Worm (Caenorhabditis elegans) whole organism, L4 larva: ENCODE measurements around the gene mrpl-11.

Source experiments
- F37D6.2 ChIP-seq: sonication (generic microtip); optimal IDR thresholded peaks from 2 replicates; lab custom pipeline; 2016; ENCODE audit warnings: mild to moderate bottlenecking, missing genetic modification characterization, missing compliant biosample characterization
- T20F7.1 ChIP-seq: fragments of 200-800 bp; sonication (Bioruptor generic); optimal IDR thresholded peaks from 2 replicates; lab custom pipeline; 2018; ENCODE audit warnings: mild to moderate bottlenecking, missing genetic modification characterization, missing compliant biosample characterization
- ZK337.2 ChIP-seq: fragments of 200-800 bp; sonication (Bioruptor generic); IDR thresholded peaks from 2 replicates; pipeline ENCODE4 v1.3.6; 2022; ENCODE audit warnings: missing genetic modification reagents, missing genetic modification characterization, missing compliant biosample characterization
- ZK546.5 ChIP-seq, 2 experiments: sonication (generic microtip); optimal IDR thresholded peaks; 2 replicates each; lab custom pipeline; 2017; ENCODE audit warnings: missing biosample characterization in 2 of 2, missing genetic modification characterization in 2 of 2
- aha-1 ChIP-seq: fragments of 150-350 bp; peaks from one replicate; lab custom pipeline; 2014; ENCODE audit warnings: missing biosample characterization, missing genetic modification characterization
- arid-1 ChIP-seq: fragments of 200-800 bp; sonication (Bioruptor generic); conservative IDR thresholded peaks from 2 replicates; pipeline ENCODE4 v1.3.6; 2022; ENCODE audit warnings: missing genetic modification reagents, missing genetic modification characterization, missing compliant biosample characterization
- ceh-32 ChIP-seq: sonication (generic microtip); optimal IDR thresholded peaks from 2 replicates; lab custom pipeline; 2016; ENCODE audit warnings: mild to moderate bottlenecking, missing genetic modification characterization, missing compliant biosample characterization; ENCODE audit not compliant: poor library complexity
- ceh-82 ChIP-seq: sonication (generic microtip); optimal IDR thresholded peaks from 2 replicates; lab custom pipeline; 2017; ENCODE audit warnings: missing biosample characterization, missing genetic modification characterization
- daf-8 ChIP-seq: fragments of 200-800 bp; sonication (Bioruptor generic); IDR thresholded peaks from 2 replicates; pipeline ENCODE4 v1.3.6; 2022; ENCODE audit warnings: missing genetic modification characterization, missing compliant biosample characterization
- dmd-6 ChIP-seq: fragments of 200-800 bp; sonication (Bioruptor generic); IDR thresholded peaks from 2 replicates; pipeline ENCODE4 v1.3.6; 2022; ENCODE audit warnings: missing genetic modification reagents, missing genetic modification characterization, missing compliant biosample characterization
- dmd-8 ChIP-seq: fragments of 200-800 bp; sonication (Bioruptor generic); IDR thresholded peaks from 2 replicates; pipeline ENCODE4 v1.3.6; 2022; ENCODE audit warnings: missing genetic modification characterization, missing compliant biosample characterization
- duxl-1 ChIP-seq: sonication (generic microtip); optimal IDR thresholded peaks from 2 replicates; lab custom pipeline; 2016; ENCODE audit warnings: mild to moderate bottlenecking, missing genetic modification characterization, moderate library complexity, missing compliant biosample characterization; ENCODE audit not compliant: poor library complexity
- egl-27 ChIP-seq: sonication (generic microtip); optimal IDR thresholded peaks from 3 replicates; lab custom pipeline; 2017; ENCODE audit warnings: missing biosample characterization, missing genetic modification reagents, missing genetic modification characterization
- fkh-10 ChIP-seq: fragments of 150-350 bp; optimal IDR thresholded peaks from 2 replicates; lab custom pipeline; 2014; ENCODE audit warnings: missing biosample characterization, missing genetic modification reagents, missing genetic modification characterization
- gei-8 ChIP-seq: fragments of 200-800 bp; sonication (Bioruptor generic); optimal IDR thresholded peaks from 2 replicates; lab custom pipeline; 2018; ENCODE audit warnings: mild to moderate bottlenecking, missing genetic modification characterization, missing compliant biosample characterization
- hif-1 ChIP-seq, 2 experiments: sonication (generic microtip); optimal IDR thresholded peaks; 2 replicates each; lab custom pipeline; 2016 to 2017; ENCODE audit warnings: missing compliant biosample characterization in 2 of 2, missing genetic modification characterization in 2 of 2, missing genetic modification reagents in 2 of 2, missing genotype in 2 of 2, mild to moderate bottlenecking in 1 of 2
- hlh-11 ChIP-seq: fragments of 200-800 bp; sonication (Bioruptor generic); optimal IDR thresholded peaks from 2 replicates; lab custom pipeline; 2018; ENCODE audit warnings: mild to moderate bottlenecking, missing genetic modification characterization, missing compliant biosample characterization
- hlh-30 ChIP-seq: sonication (generic microtip); optimal IDR thresholded peaks from 2 replicates; lab custom pipeline; 2017; ENCODE audit warnings: antibody characterized with exemption, mild to moderate bottlenecking, missing genetic modification characterization, missing compliant biosample characterization; ENCODE audit not compliant: insufficient read depth
- hmg-1.1 ChIP-seq: fragments of 200-800 bp; sonication (Bioruptor generic); IDR thresholded peaks from 2 replicates; pipeline ENCODE4 v1.3.6; 2022; ENCODE audit warnings: missing genetic modification reagents, missing genetic modification characterization, missing compliant biosample characterization
- lin-1 ChIP-seq: fragments of 200-800 bp; sonication (Bioruptor generic); IDR thresholded peaks from 2 replicates; pipeline ENCODE4 v1.3.6; 2022; ENCODE audit warnings: missing genetic modification reagents, missing genetic modification characterization, missing compliant biosample characterization
- lsy-2 ChIP-seq, 2 experiments: fragments of 150-350 bp in 1 of 2; sonication (generic microtip) in 1 of 2; optimal IDR thresholded peaks; 2 replicates each; lab custom pipeline; 2014 to 2017; ENCODE audit warnings: missing biosample characterization in 2 of 2, missing genetic modification characterization in 2 of 2
- mdl-1 ChIP-seq, 2 experiments: fragments of 150-350 bp in 1 of 2; sonication (generic microtip) in 1 of 2; optimal IDR thresholded peaks; 2 replicates each; lab custom pipeline; 2014 to 2017; ENCODE audit warnings: missing biosample characterization in 2 of 2, missing genetic modification characterization in 2 of 2
- mes-2 ChIP-seq: sonication (generic microtip); optimal IDR thresholded peaks from 2 replicates; lab custom pipeline; 2016; ENCODE audit warnings: missing genotype, mild to moderate bottlenecking, missing genetic modification characterization, missing compliant biosample characterization; ENCODE audit not compliant: poor library complexity, severe bottlenecking
- mxl-3 ChIP-seq: fragments of 200-800 bp; sonication (Bioruptor generic); optimal IDR thresholded peaks from 2 replicates; lab custom pipeline; 2018; ENCODE audit warnings: mild to moderate bottlenecking, missing genetic modification characterization, missing compliant biosample characterization
- nhr-42 ChIP-seq: fragments of 200-800 bp; sonication (Bioruptor generic); IDR thresholded peaks from 2 replicates; pipeline ENCODE4 v1.3.6; 2022; ENCODE audit warnings: missing genetic modification characterization, missing compliant biosample characterization
- nhr-6 ChIP-seq: fragments of 150-350 bp; optimal IDR thresholded peaks from 2 replicates; lab custom pipeline; 2014; ENCODE audit warnings: missing biosample characterization, missing genetic modification characterization
- pha-4 ChIP-seq, 2 experiments: fragments of 150-350 bp in 1 of 2; fragments of 200-800 bp in 1 of 2; sonication (Bioruptor generic) in 1 of 2; IDR thresholded peaks in 1 of 2; optimal IDR thresholded peaks in 1 of 2; 2 replicates each; pipeline versions ENCODE4 v1.3.6 to Lab custom; 2014 to 2022; ENCODE audit warnings: missing genetic modification characterization in 2 of 2, missing genetic modification reagents in 2 of 2, missing biosample characterization in 1 of 2, missing compliant biosample characterization in 1 of 2
- pqm-1 ChIP-seq: sonication (generic microtip); optimal IDR thresholded peaks from 2 replicates; lab custom pipeline; 2017; ENCODE audit warnings: missing biosample characterization, missing genetic modification characterization
- saeg-2 ChIP-seq: fragments of 200-800 bp; sonication (Bioruptor generic); IDR thresholded peaks from 2 replicates; pipeline ENCODE4 v1.3.6; 2022; ENCODE audit warnings: missing genetic modification reagents, missing genetic modification characterization, missing compliant biosample characterization
- set-16 ChIP-seq: fragments of 200-800 bp; sonication (Bioruptor generic); IDR thresholded peaks from 2 replicates; pipeline ENCODE4 v1.3.6; 2022; ENCODE audit warnings: missing genetic modification reagents, missing genetic modification characterization, missing compliant biosample characterization
- skn-1 ChIP-seq: fragments of 150-350 bp; optimal IDR thresholded peaks from 2 replicates; lab custom pipeline; 2014; ENCODE audit warnings: missing biosample characterization, missing genetic modification characterization
- unc-130 ChIP-seq: sonication (generic microtip); optimal IDR thresholded peaks from 2 replicates; lab custom pipeline; 2016; ENCODE audit warnings: missing genetic modification reagents, missing genetic modification characterization, missing compliant biosample characterization
- unc-62 ChIP-seq, 3 experiments: fragments of 150-350 bp in 1 of 3; sonication (generic microtip); optimal IDR thresholded peaks in 2 of 3; peaks in 1 of 3; 1 replicate in 1 of 3; 2 replicates in 2 of 3; lab custom pipeline; 2014 to 2017; ENCODE audit warnings: missing biosample characterization in 3 of 3, missing genetic modification characterization in 3 of 3, missing genetic modification reagents in 3 of 3, missing genotype in 1 of 3
- ztf-11 ChIP-seq: fragments of 150-350 bp; optimal IDR thresholded peaks from 2 replicates; lab custom pipeline; 2014; ENCODE audit warnings: missing biosample characterization, missing genetic modification characterization

mrpl-11 gene

ce11 chrIII:8761040-8761654 lies 43.7 kb downstream of the mrpl-11 start, which contains the start of gene aak-1:
aak-1 (minus strand) TSS chrIII:8761090.
- TF ChIP-seq ZK337.2 (GFP tag; lab: Robert Waterston, UW) (no peak), hlh-30 (tag; lab: Kevin White, UChicago) (peak; percentile 75), hlh-11 (tag; lab: Kevin White, UChicago) (peak; percentile 47), hif-1 (tag; optimal IDR thresholded peaks at IDR 0.05; lab: Kevin White, UChicago) (no peak), egl-27 (tag; lab: Kevin White, UChicago) (no peak), lin-1 (GFP tag; lab: Robert Waterston, UW) (no peak), pqm-1 (tag; lab: Kevin White, UChicago) (no peak), mes-2 (peak; percentile 10), dmd-8 (no peak), ceh-82 (tag; lab: Kevin White, UChicago) (no peak), aha-1 (tag; lab: Kevin White, UChicago) (peak; percentile 88)

ce11 chrIII:8762016-8762415 lies 44.6 kb downstream of the mrpl-11 start:
- TF ChIP-seq daf-8 (GFP tag; lab: Robert Waterston, UW) (no peak), dmd-6 (GFP tag; lab: Robert Waterston, UW) (peak; percentile 32), unc-62 (GFP tag; optimal IDR thresholded peaks at IDR 0.05 in 1 of 2; lab: Kevin White, UChicago) (peak in 1 of 2 experiments; percentile 91), unc-62 (tag; optimal IDR thresholded peaks at IDR 0.05; lab: Kevin White, UChicago) (no peak)

ce11 chrIII:8763111-8763510 lies 45.7 kb downstream of the mrpl-11 start:
- TF ChIP-seq lsy-2 (tag; optimal IDR thresholded peaks at IDR 0.05; lab: Kevin White, UChicago) (peak in 1 of 2 experiments; percentile 45), unc-130 (GFP tag; lab: Kevin White, UChicago) (no peak)

ce11 chrIII:8765030-8765429 lies 47.6 kb downstream of the mrpl-11 start:
- no peak for TF ChIP-seq daf-8 (GFP tag; lab: Robert Waterston, UW)
- no peak for TF ChIP-seq ztf-11 (tag; lab: Kevin White, UChicago)
- TF ChIP-seq pha-4 (GFP tag; IDR thresholded peaks at IDR 0.05; lab: Robert Waterston, UW): no peak
- TF ChIP-seq pha-4 (tag; optimal IDR thresholded peaks at IDR 0.05; lab: Kevin White, UChicago): no peak
- TF ChIP-seq saeg-2 (GFP tag; lab: Robert Waterston, UW): no peak

- TF ChIP-seq fkh-10 (GFP tag; lab: Kevin White, UChicago) (no peak), aha-1 (tag; lab: Kevin White, UChicago) (peak; percentile 94)
Measured at ce11 chrIII:8766467-8766866, 49.0 kb downstream of the mrpl-11 start.

ce11 chrIII:8767292-8767829 lies 49.9 kb downstream of the mrpl-11 start, which contains the start of gene mig-22:
mig-22 (minus strand) TSS chrIII:8767342.
- peak in 1 of 2 experiments; percentile 83 for TF ChIP-seq unc-62 (GFP tag; optimal IDR thresholded peaks at IDR 0.05 in 1 of 2; lab: Kevin White, UChicago)
- TF ChIP-seq unc-62 (tag; optimal IDR thresholded peaks at IDR 0.05; lab: Kevin White, UChicago): no peak
- TF ChIP-seq T20F7.1 (GFP tag; lab: Kevin White, UChicago): no peak
- TF ChIP-seq aha-1 (tag; lab: Kevin White, UChicago): peak; percentile 85
- peak; percentile 38 for TF ChIP-seq mxl-3 (GFP tag; lab: Kevin White, UChicago)
- peak; percentile 24 for TF ChIP-seq hlh-30 (tag; lab: Kevin White, UChicago)

- TF ChIP-seq hlh-11 (tag; lab: Kevin White, UChicago) (peak; percentile 33), arid-1 (GFP tag; lab: Robert Waterston, UW) (0 out of 2 replicates have a peak, but pooled peaks have one; percentile 53), gei-8 (GFP tag; lab: Kevin White, UChicago) (no peak), nhr-6 (peak; percentile 11), ztf-11 (tag; lab: Kevin White, UChicago) (no peak), ceh-32 (tag; lab: Kevin White, UChicago) (no peak), duxl-1 (tag; lab: Kevin White, UChicago) (peak; percentile 51), F37D6.2 (tag; lab: Kevin White, UChicago) (no peak), hmg-1.1 (peak; percentile 65), mdl-1 (tag; optimal IDR thresholded peaks at IDR 0.05; lab: Kevin White, UChicago) (no peak), skn-1 (tag; lab: Kevin White, UChicago) (no peak), dmd-6 (GFP tag; lab: Robert Waterston, UW) (no peak), pha-4 (GFP tag; IDR thresholded peaks at IDR 0.05; lab: Robert Waterston, UW) (peak; percentile 39; the same call in 1 of the 2 replicates), pha-4 (tag; optimal IDR thresholded peaks at IDR 0.05; lab: Kevin White, UChicago) (no peak), lin-1 (GFP tag; lab: Robert Waterston, UW) (no peak), nhr-42 (GFP tag; lab: Robert Waterston, UW) (no peak), set-16 (GFP tag; lab: Robert Waterston, UW) (no peak), ZK546.5 (tag; optimal IDR thresholded peaks at IDR 0.05; lab: Kevin White, UChicago) (no peak)
Measured at ce11 chrIII:8767889-8768361, 50.5 kb downstream of the mrpl-11 start, which contains the start of gene mtss-1. mtss-1 (plus strand) TSS chrIII:8768311.
